Worm (Caenorhabditis elegans): Measurements from ENCODE around the gene R107.2.
"Not testable (repeated sequence)": the region's sequence is repeated elsewhere in the genome, so short reads cannot be mapped to it uniquely, and the experiment has no call there.

The R107.2 gene

ce11 chrIII:9017181-9017651 lies 28.5 kb downstream of the R107.2 start, which contains the start of gene F59B2.12:
Gene F59B2.12, plus strand, starts transcription at chrIII:9017601.
- no peak for TF ChIP-seq unc-62 (GFP tag; optimal IDR thresholded peaks at IDR 0.05)

DNA sequence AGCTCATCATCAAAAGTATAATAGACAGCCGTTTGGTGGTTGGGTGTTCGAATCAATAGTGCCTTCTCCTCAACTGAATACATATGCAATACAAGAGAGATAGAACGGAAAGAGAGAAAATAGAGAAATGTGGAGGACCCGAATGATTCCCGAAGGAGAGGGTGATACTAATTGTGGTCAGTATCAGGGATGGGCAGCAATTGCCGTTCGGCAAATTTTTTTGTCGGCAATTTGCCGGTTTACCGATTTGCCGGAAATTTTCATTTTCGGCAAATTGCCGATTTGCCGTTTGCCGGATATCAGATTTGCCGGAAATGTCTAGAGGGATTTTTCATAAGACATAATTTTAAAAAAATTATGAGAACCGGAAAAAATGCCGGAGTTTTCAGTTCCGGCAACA lies 33.4 kb downstream of the R107.2 start, which contains the start of gene F59B2.9:
Gene F59B2.9 (minus strand): TSS at position 101 of the 400 bp plus-strand sequence.
- TF ChIP-seq unc-62 (GFP tag; optimal IDR thresholded peaks at IDR 0.05): no peak

DNA sequence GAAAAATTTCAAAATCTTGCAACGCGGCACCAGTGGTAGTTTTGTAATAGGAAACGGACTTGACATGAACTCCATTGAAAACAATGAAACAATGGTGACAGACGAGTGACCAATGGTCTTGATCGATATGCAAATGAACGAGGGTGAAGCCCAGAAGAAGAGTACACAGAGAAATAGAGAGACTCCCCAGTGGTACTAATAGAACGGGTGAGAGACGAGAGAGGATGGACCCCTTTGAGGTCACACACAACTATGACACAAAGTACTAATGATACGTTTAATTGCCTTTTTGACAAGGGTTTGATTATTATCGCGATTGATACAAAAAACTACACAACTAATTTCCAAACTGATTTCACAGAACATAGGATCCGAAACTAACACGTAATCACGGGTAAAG lies 35.7 kb downstream of the R107.2 start, which contains the start of gene F59B2.8:
Gene F59B2.8 (minus strand): TSS at position 151 of the 400 bp plus-strand sequence.
- no peak for TF ChIP-seq unc-62 (GFP tag; optimal IDR thresholded peaks at IDR 0.05)

- TF ChIP-seq unc-62 (GFP tag; optimal IDR thresholded peaks at IDR 0.05): no peak
These were observed 38.6 kb downstream of the R107.2 start for ce11 chrIII:9007183-9007582.

- not testable (repeated sequence) for TF ChIP-seq unc-62 (GFP tag; optimal IDR thresholded peaks at IDR 0.05)
These were observed 39.8 kb downstream of the R107.2 start, which contains the start of gene rab-6.1 for ce11 chrIII:9005905-9006372. Gene rab-6.1, minus strand, starts transcription at chrIII:9005955.

ce11 chrIII:9004658-9005057 lies 41.1 kb downstream of the R107.2 start:
- no peak for TF ChIP-seq unc-62 (GFP tag; optimal IDR thresholded peaks at IDR 0.05)

DNA sequence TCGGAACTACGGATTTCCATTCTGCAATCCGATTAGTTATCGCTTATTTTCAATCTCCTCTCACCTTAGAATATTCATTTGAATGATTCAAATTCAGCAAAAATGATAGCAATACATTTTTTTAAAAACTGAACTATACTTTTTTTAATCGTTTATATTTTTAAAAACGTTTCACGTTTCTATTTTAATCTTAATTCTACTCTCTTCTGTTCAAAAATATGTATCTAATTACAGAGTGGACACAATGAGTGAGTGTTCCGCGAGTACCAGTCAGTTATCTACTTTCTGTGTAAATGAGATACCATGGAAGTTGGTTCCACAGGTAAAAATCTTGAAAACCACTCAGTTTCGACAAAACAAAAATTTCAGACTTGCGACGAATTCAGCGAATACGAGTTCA lies 43.2 kb downstream of the R107.2 start, which contains the start of the genes F59B2.15 and zif-1:
Gene F59B2.15 (minus strand): TSS at position 101 of the 400 bp plus-strand sequence.
Gene zif-1 (plus strand): TSS at position 235 of the 400 bp plus-strand sequence.
- no peak for TF ChIP-seq unc-62 (GFP tag; optimal IDR thresholded peaks at IDR 0.05)

- TF ChIP-seq unc-62 (GFP tag; optimal IDR thresholded peaks at IDR 0.05): no peak
These were observed 43.8 kb downstream of the R107.2 start, which contains the start of gene rpn-6.2 for ce11 chrIII:9001899-9002298. Gene rpn-6.2, minus strand, starts transcription at chrIII:9001999.

ce11 chrIII:9001491-9001890 lies 44.2 kb downstream of the R107.2 start:
- no peak for TF ChIP-seq unc-62 (GFP tag; optimal IDR thresholded peaks at IDR 0.05)

- TF ChIP-seq unc-62 (GFP tag; optimal IDR thresholded peaks at IDR 0.05): no peak
These were observed 46.2 kb downstream of the R107.2 start, which contains the start of gene F59B2.3 for ce11 chrIII:8999508-8999907. Gene F59B2.3, minus strand, starts transcription at chrIII:8999766.

DNA sequence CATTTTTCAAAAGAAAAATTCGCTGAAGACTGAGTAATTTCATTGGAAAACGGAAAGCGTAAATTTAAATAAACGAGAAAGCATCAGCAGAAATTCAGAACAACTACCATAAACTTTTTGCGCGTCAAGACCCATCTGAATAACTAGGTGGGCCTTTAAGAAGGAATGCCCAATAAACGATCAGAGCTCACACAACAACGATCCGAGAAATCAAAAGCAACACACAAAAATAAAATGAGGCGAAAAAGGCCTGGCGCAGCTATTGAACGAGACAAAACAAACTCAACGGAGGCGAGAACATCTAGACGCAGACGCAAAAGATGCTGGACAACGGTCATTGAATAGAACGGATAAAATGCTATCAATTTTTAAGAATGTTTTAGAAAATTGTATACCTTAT lies 46.9 kb downstream of the R107.2 start:
- no peak for TF ChIP-seq unc-62 (GFP tag; optimal IDR thresholded peaks at IDR 0.05)

ce11 chrIII:8997821-8998220 lies 47.9 kb downstream of the R107.2 start:
- no peak for TF ChIP-seq unc-62 (GFP tag; optimal IDR thresholded peaks at IDR 0.05)

ce11 chrIII:8996686-8997085 lies 49.1 kb downstream of the R107.2 start, which contains the start of gene skat-1:
Gene skat-1, minus strand, starts transcription at chrIII:8996786.
- TF ChIP-seq unc-62 (GFP tag; optimal IDR thresholded peaks at IDR 0.05): no peak
